Fruit fly (Drosophila melanogaster) ovary, adult (tissue): ENCODE results near the gene Eig71Eh.

Experiments
- CG17801 ChIP-seq: fragments of 200-800 bp; optimal IDR thresholded peaks from 2 replicates; lab custom pipeline; 2019; ENCODE audit warnings: missing biosample characterization, mild to moderate bottlenecking, missing genetic modification characterization, moderate library complexity; ENCODE audit not compliant: partially characterized antibody

The Eig71Eh gene

DNA sequence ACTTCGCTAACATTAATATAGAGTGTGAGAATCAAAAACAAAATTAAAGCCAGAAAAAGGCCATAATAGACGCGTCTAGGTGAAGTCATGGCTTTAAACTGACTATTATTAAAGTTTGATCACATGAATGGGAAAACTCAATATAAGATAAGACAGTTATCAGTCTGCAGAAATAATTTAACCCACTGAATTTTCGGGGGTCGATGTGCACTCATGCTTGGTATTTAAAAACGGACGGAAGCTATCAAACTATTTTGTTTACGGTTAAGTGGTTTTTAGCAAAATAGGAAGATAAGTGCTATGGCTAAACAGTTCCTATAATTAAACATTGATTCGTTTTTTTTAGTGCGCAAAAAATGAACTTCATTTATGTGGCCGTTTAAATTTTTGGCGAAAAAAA lies 32.7 kb upstream of the Eig71Eh start, which contains the start of gene CG34451:
Gene CG34451 (minus strand): TSS at position 101 of the 400 bp plus-strand sequence.
- TF ChIP-seq CG17801 = no peak

DNA sequence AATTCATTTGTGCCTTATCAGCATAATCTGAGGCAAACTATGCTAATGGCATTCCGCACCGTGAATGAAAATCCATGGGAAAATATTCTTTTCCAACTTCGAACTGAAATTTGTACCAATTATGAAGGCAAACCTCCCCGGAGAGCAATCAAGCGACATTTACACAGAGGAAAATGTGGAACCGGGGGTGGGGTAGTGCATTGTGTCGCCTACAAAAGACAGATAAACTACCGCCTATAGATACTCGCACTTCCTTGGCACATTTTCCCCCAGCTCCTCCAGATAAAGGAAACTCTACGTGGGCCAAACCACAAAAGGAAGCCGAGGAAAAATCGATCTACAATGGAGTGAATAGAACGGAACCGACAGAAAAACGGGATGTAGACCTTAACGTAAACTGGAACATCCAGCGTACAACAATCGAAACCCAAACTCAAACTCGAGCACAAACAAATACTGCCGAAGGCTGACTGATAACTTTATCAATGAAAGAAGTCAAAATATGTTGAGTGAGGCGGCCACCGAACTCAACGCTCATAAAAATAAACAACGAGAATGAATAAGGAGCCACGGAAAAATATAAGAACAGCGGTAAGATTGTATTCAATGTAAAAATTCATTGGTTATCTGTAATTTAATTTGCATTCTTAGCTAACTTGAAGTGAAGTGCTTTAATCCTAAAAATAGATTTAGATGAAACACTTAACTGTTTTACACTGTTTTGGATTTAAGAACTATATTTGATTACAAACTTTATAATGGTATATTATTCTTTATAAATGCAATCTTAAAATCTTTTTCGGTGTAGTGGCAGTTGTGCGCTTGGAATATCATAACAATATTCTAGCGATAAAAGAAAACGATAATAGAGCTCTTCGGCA lies 31.7 kb upstream of the Eig71Eh start:
- no peak for TF ChIP-seq CG17801

DNA sequence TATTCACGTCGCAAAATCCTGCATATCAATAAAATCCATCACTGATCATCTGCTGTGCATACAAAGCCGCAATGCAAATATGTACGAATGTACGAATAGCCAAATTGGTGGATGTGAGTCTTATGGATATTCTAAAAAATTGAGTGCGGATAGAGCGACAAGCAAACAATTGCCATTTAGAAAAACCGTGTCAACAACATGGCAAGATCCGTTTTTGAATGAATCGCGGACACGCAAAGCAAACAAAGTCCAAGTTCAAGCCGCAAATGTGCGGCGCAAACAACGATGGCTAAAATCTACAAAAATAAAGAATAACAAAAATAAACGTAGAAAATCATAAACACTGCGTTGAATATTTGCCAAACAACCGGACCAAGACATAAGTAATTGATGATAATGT lies 30.3 kb upstream of the Eig71Eh start:
- no peak for TF ChIP-seq CG17801

DNA sequence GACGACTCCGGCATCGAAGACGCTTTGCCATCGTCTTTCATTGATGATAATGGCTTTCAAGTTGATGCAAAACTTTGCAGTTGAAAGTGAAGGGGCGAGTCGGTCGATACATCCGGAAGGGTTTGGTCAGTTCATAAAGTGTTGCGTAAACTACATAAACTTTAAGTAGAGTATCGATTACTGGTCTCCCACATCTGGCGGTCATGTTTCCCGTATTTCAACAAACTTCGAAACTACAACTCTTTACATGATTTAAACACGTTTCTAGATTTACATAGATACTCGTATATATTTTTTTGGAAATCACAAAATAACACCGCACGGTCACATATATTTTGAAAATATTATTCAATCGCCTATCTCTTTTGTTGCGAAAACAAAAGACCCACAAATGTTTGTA lies 28.6 kb upstream of the Eig71Eh start, which contains the start of gene CG34452:
Gene CG34452 (minus strand): TSS at position 101 of the 400 bp plus-strand sequence.
- no peak for TF ChIP-seq CG17801

DNA sequence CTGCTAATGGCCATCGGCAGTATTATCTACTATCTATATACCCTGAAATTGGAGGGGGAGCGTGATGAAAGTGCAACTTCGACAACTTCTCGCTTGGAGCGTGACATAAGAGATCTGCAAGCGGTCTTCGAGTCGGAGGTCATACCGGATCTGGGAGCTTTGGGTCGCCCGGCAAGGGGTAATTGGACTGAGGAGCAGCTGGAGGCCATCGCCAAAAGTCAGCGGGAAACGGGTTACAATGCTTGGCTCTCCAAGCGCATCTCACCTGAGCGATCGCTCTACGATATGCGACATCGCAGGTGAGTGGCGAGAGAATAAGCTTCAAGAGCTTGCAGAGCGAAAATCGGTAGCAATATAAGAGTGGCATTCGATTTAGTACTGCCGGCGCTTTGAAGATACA lies 24.8 kb upstream of the Eig71Eh start:
- no peak for TF ChIP-seq CG17801

DNA sequence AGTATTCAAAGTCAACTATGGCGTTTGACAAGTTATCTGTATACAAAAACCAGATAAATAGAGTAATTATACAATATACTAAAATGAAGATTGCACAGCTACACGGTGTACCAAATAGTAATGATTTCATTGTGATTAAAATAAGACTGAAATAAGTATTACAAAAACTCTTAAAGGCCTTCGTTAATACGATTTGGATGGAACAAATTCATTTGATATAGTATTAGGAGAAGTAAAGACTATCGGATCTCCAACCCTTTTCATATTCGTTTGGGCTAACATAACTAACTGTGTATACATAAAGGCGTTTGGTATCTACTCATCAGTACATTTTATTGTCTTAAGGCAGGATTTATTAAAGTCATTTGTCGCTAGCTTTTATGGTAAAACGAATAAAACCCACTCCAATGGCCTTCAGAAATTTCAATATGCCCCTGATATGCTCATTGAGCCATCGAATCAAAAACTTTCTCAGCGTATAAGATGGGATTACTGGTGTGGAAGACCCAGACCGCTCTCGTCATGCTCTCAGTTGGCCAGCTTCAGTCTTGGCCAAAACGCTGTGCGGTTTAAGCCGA lies 24.2 kb upstream of the Eig71Eh start, which contains the start of the genes CG7579 and Pgant8:
Gene CG7579 (minus strand): TSS at position 101 of the 578 bp plus-strand sequence.
Gene Pgant8 (plus strand): TSS at position 528 of the 578 bp plus-strand sequence.
- TF ChIP-seq CG17801 = no peak

DNA sequence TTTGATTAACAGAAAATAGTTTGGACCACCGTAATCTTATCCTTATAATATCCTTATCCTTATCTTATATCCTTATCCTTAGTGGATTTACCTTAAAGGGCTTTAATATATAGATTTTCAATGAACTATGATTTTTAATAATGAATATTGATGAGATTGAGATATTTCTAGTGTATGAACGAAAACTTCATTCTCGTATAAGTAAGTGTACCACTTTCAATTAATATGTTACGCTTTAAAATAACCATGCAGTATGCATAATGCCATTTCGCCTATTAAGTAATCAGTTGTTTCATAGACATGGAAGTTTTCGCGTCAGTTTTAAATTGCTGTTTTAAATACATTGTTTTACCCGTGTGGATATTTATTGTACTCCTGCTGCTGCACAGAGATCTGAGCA lies 20.2 kb upstream of the Eig71Eh start, which contains the start of gene CG7304:
Gene CG7304 (plus strand): TSS at position 301 of the 400 bp plus-strand sequence.
- TF ChIP-seq CG17801 = no peak

DNA sequence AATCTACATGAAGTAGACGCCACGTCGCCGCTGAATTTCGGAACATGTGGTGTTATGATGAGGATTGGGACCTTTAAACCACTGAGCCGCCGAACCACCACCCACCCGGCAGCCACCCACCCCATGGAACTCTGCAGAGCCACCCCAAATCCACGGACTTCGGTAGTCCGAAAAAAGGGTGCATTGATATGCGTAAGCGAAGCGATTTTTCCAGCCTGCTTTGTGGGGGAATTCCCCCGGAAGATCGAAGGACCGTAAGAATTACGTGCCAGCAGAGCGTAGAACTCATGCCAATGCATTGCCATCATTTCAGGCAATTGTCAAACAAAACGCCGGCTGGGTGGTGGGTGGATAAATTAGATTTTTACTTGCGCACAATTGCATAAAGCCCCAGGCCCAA lies 19.0 kb upstream of the Eig71Eh start:
- no peak for TF ChIP-seq CG17801

DNA sequence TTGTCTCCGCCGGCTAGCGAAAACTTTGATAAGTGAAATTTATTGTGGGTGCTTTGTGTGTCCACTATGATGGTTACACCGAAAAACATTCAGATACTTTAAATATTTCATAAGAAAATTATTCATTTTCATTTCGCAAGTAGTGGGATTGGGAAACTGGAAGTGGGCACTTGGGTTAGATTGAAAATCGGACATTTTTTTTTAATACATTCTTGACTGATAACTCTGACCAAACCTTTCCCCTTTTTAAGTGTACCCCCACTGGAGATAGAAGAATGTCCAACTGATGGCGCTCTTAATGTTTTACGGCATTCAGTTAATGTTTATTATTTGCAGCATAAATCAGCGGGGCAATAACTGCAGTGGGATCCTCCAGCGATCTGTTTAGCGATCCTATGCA lies 18.4 kb upstream of the Eig71Eh start:
- TF ChIP-seq CG17801 = no peak

DNA sequence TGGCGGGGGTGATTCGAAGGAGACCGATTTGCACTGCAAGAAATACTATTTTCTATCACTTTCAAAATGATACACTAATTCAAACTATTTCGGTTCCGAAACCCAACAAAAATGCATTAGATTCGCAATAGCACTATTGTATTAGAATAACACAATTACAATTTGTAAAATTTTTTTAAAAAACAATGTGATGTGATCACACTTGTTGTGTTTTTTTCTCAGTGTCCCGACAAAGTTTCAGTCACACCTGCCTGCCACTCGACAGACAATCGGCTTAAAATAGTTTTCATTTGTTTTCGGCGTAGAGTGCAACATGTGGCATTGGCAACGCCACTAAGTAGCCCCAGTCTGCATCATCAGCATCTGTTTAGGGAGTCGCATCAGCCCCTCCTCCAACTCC lies 15.9 kb upstream of the Eig71Eh start:
- no peak for TF ChIP-seq CG17801

DNA sequence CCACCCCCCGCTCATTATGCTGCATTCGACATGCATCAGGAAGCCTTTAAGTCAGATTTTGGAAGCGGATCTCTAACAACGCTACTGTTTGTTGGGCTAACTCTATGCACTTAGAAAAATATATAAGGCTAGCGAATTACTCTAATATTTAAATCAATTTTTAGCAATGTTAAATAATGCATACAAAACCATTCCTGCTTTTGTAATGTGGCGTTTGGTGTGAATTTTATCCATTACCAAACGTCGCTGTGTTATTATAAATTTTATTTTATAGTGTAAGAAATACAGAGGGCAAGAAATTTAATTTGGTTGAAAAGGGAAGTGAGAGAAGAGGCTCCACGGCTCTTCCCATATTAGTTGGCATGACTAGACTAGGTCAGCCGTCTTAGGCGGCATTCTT lies 13.6 kb upstream of the Eig71Eh start:
- TF ChIP-seq CG17801 = no peak

DNA sequence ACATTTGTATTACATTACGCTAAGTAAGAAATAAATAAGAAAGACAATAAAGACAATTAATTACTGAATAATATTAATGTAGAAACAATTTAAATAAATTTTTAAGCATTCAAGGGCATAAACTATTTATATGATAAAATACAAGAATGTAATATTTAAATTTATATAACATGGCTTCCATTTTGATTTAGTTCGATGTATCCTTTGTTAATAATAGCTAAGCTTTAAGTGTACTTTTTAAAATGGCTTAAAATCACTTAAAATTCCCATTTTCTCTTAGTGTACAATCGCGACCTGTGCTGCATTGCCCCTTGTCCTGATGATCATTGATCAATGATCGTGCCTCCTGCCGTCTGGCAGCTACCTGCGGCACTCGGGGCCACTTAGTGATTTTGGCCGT lies 11.2 kb upstream of the Eig71Eh start:
- TF ChIP-seq CG17801 = no peak

DNA sequence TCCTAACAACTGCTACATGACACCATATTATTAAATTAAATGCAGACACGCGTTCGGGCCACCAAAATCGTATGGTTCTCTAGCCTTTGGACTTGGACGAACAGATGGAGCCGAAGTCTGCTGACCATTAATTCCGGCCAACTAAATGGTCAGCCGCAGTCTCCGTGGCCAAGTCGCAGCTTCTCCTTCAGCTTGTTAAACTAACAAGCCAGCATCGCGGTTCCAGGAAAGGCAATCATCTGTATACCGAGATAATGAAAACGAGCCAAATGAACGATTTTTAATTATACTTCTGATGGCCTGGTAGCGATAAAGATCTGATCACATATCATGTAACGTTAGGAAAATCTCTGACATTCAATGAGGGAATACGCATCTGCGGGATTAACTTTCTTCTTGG lies 10.7 kb upstream of the Eig71Eh start:
- no peak for TF ChIP-seq CG17801

DNA sequence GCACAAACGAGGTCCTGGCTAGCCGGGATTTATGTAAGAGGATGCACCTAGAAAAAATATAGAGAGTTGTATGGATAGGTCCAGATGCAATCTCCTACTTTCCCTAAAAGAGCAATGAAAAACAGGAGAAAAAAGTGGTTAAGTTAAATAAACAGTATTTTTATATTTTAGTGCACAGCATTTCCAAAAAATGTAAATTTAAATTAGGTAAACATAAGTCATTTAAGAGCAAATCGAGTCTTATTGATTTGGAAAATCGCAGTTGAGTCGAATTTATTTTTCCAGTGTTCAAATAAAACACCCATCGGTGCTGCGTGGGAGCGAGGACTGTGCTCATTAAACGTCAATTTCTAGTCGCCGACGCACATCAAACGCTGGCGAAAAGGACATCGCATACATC lies 6.5 kb upstream of the Eig71Eh start:
- no peak for TF ChIP-seq CG17801

DNA sequence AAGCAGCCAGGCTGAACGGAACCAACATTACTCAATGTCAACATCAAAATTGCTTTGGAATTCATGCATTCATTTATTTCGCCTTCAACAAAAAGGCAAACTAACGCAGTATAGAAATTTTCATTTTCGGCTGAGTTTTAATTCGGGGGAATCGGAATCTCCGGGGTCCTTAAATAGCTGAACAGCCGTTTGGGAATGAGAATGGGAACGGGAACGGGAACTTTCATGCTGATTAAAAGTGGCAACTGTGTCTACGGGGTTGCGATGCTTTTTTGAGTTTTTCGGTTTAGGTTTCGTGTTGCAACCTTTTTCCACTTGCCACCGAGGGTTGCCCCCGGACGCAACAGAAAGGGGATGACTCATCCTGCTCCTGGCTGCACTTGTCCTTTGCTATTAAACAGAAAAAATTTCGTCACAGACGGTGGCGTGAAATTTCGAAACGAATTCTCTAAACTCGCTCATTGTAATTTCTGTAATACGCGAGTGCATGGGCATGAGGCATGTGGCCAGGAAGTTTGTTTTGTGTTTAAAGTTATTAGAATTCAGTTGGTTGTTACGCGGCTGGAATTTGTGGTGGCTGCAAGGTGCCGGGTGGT lies 5.1 kb upstream of the Eig71Eh start:
- TF ChIP-seq CG17801 = no peak

DNA sequence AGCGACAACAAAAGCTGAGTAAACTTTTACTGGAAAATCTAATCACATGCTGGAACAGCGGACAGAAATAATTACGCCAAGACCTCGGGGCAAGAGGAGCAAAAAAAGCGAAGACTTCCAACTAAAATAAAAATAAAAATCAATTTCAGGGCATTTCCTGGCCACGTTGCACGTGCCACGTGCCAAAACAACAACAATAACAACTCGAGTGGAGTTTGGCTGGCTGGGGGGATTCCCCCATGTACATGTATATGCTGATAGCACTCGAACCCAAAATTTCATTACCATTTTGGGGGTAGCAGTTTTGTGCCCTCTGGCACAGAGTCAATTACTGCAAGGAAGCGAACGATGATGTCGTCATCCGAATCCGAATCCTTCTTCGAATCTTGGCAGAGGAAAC lies 3.3 kb upstream of the Eig71Eh start:
- TF ChIP-seq CG17801 = no peak

DNA sequence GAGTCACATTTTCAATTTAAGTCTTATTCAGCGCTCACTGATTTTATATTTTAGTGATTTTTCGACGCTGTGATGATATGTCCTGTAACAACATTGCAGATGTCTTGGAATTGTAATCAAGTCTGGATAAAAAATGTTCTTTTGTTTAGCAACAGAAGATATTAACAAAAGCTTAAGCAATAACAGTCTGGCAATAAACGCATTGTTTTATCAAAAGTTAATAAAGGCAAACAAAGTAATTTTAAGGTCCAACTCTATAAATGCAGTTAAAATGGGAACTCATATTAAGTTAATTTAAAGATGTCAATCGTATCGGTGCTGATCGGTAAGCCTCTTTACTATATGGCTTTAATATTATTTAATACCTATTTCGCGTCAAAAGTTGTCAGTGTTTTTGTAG lies 2.3 kb upstream of the Eig71Eh start, which contains the start of gene CG43082:
Gene CG43082 (plus strand): TSS at position 301 of the 400 bp plus-strand sequence.
- TF ChIP-seq CG17801 = no peak
